Worm (Caenorhabditis elegans) whole organism, young adult: ENCODE measurements around the gene ppm-1.H.
A peak's percentile ranks its signal among the peaks of the same experiment; 100 is the strongest.

Source experiments
- F52B5.7 ChIP-seq: sonication (generic microtip); optimal IDR thresholded peaks from 2 replicates; lab custom pipeline; 2016; ENCODE audit warnings: mild to moderate bottlenecking, missing genetic modification characterization, missing compliant biosample characterization
- F55B11.4 ChIP-seq: sonication (generic microtip); optimal IDR thresholded peaks from 2 replicates; lab custom pipeline; 2016; ENCODE audit warnings: missing compliant biosample characterization, missing genetic modification characterization, borderline replicate concordance; ENCODE audit not compliant: insufficient read depth
- Y67H2A.10 ChIP-seq: fragments of 200-800 bp; sonication (Bioruptor generic); conservative IDR thresholded peaks from 2 replicates; pipeline ENCODE4 v1.3.6; 2022; ENCODE audit warnings: missing genetic modification reagents, missing genetic modification characterization, missing compliant biosample characterization
- akir-1 ChIP-seq: fragments of 200-800 bp; sonication (Bioruptor generic); optimal IDR thresholded peaks from 2 replicates; lab custom pipeline; 2018; ENCODE audit warnings: mild to moderate bottlenecking, missing genetic modification characterization, moderate library complexity, missing compliant biosample characterization
- aptf-3 ChIP-seq: fragments of 200-800 bp; sonication (Bioruptor generic); IDR thresholded peaks from 2 replicates; pipeline ENCODE4 v1.3.6; 2022; ENCODE audit warnings: missing genetic modification characterization, missing compliant biosample characterization
- athp-1 ChIP-seq: sonication (generic microtip); optimal IDR thresholded peaks from 2 replicates; lab custom pipeline; 2017; ENCODE audit warnings: mild to moderate bottlenecking, missing genetic modification characterization, missing compliant biosample characterization
- cebp-1 ChIP-seq, 2 experiments: fragments of 200-800 bp in 1 of 2; sonication (Bioruptor generic) in 1 of 2; sonication (generic microtip) in 1 of 2; IDR thresholded peaks in 1 of 2; optimal IDR thresholded peaks in 1 of 2; 2 replicates each; pipeline versions ENCODE4 v1.3.6 to Lab custom; 2017 to 2022; ENCODE audit warnings: missing compliant biosample characterization in 2 of 2, missing genetic modification characterization in 2 of 2, mild to moderate bottlenecking in 1 of 2, missing genetic modification reagents in 1 of 2, moderate library complexity in 1 of 2
- cebp-2 ChIP-seq: fragments of 200-800 bp; sonication (Bioruptor generic); IDR thresholded peaks from 2 replicates; pipeline ENCODE4 v1.3.6; 2022; ENCODE audit warnings: missing genetic modification characterization, missing compliant biosample characterization
- ceh-100 ChIP-seq: fragments of 200-800 bp; sonication (Bioruptor generic); IDR thresholded peaks from 2 replicates; pipeline ENCODE4 v1.3.6; 2022; ENCODE audit warnings: missing genetic modification reagents, missing genetic modification characterization, missing compliant biosample characterization
- ceh-40 ChIP-seq: fragments of 200-800 bp; sonication (Bioruptor generic); IDR thresholded peaks from 2 replicates; pipeline ENCODE4 v1.3.6; 2022; ENCODE audit warnings: missing genetic modification characterization, missing compliant biosample characterization
- ceh-58 ChIP-seq: fragments of 200-800 bp; sonication (Bioruptor generic); IDR thresholded peaks from 2 replicates; pipeline ENCODE4 v1.3.6; 2022; ENCODE audit warnings: missing genetic modification characterization, missing compliant biosample characterization
- ceh-79 ChIP-seq: sonication (generic microtip); optimal IDR thresholded peaks from 2 replicates; lab custom pipeline; 2017; ENCODE audit warnings: mild to moderate bottlenecking, missing genetic modification characterization, missing compliant biosample characterization
- dox-1 ChIP-seq: fragments of 200-800 bp; sonication (Bioruptor generic); IDR thresholded peaks from 2 replicates; pipeline ENCODE4 v1.3.6; 2022; ENCODE audit warnings: missing genetic modification reagents, missing genetic modification characterization, missing compliant biosample characterization
- egrh-3 ChIP-seq: fragments of 200-800 bp; sonication (Bioruptor generic); IDR thresholded peaks from 2 replicates; pipeline ENCODE4 v1.3.6; 2022; ENCODE audit warnings: missing genetic modification reagents, missing genetic modification characterization, missing compliant biosample characterization
- hrde-1 ChIP-seq: sonication (generic microtip); optimal IDR thresholded peaks from 2 replicates; lab custom pipeline; 2016; ENCODE audit warnings: missing genetic modification characterization, mild to moderate bottlenecking, missing compliant biosample characterization, moderate library complexity, missing genotype, missing genetic modification reagents, borderline replicate concordance
- hsf-1 ChIP-seq: fragments of 200-800 bp; sonication (Bioruptor generic); IDR thresholded peaks from 2 replicates; pipeline ENCODE4 v1.3.6; 2022; ENCODE audit warnings: missing genetic modification reagents, missing genetic modification characterization, missing compliant biosample characterization
- lin-26 ChIP-seq: fragments of 200-800 bp; sonication (Bioruptor generic); IDR thresholded peaks from 2 replicates; pipeline ENCODE4 v1.3.6; 2022; ENCODE audit warnings: missing genetic modification reagents, missing genetic modification characterization, missing compliant biosample characterization
- lin-35 ChIP-seq, 3 experiments: fragments of 150-350 bp in 2 of 3; sonication (generic microtip) in 1 of 3; optimal IDR thresholded peaks; 2 replicates each; lab custom pipeline; 2014 to 2018; ENCODE audit warnings: missing biosample characterization in 3 of 3, missing genetic modification characterization in 3 of 3, missing genetic modification reagents in 3 of 3
- lin-54 ChIP-seq: fragments of 200-800 bp; sonication (Bioruptor generic); optimal IDR thresholded peaks from 2 replicates; lab custom pipeline; 2018; ENCODE audit warnings: mild to moderate bottlenecking, missing genetic modification characterization, missing compliant biosample characterization
- lir-1 ChIP-seq: fragments of 200-800 bp; sonication (Bioruptor generic); conservative IDR thresholded peaks from 2 replicates; pipeline ENCODE4 v1.3.6; 2022; ENCODE audit warnings: missing genetic modification reagents, missing genetic modification characterization, missing compliant biosample characterization
- madf-8 ChIP-seq: fragments of 200-800 bp; sonication (Bioruptor generic); conservative IDR thresholded peaks from 2 replicates; pipeline ENCODE4 v1.3.6; 2022; ENCODE audit warnings: missing genetic modification reagents, missing genetic modification characterization, missing compliant biosample characterization
- mxl-1 ChIP-seq: sonication (generic microtip); optimal IDR thresholded peaks from 2 replicates; lab custom pipeline; 2016; ENCODE audit warnings: missing genetic modification characterization, missing compliant biosample characterization
- nfya-2 ChIP-seq: fragments of 200-800 bp; sonication (Bioruptor generic); IDR thresholded peaks from 2 replicates; pipeline ENCODE4 v1.3.6; 2022; ENCODE audit warnings: missing genetic modification reagents, missing genetic modification characterization, missing compliant biosample characterization
- nhr-80 ChIP-seq: sonication (generic microtip); optimal IDR thresholded peaks from 2 replicates; lab custom pipeline; 2016; ENCODE audit warnings: missing genetic modification characterization, missing compliant biosample characterization
- sdz-38 ChIP-seq: sonication (generic microtip); optimal IDR thresholded peaks from 2 replicates; lab custom pipeline; 2016; ENCODE audit warnings: missing genotype, missing genetic modification characterization, missing compliant biosample characterization
- sea-2 ChIP-seq: fragments of 200-800 bp; sonication (Bioruptor generic); IDR thresholded peaks from 2 replicates; pipeline ENCODE4 v1.3.6; 2022; ENCODE audit warnings: missing genetic modification characterization, missing compliant biosample characterization
- tbx-9 ChIP-seq: sonication (generic microtip); optimal IDR thresholded peaks from 2 replicates; lab custom pipeline; 2016; ENCODE audit warnings: borderline replicate concordance, missing genetic modification characterization, inconsistent platforms, missing compliant biosample characterization
- zfh-2 ChIP-seq: fragments of 200-800 bp; sonication (Bioruptor generic); conservative IDR thresholded peaks from 2 replicates; pipeline ENCODE4 v1.3.6; 2022; ENCODE audit warnings: missing genetic modification reagents, missing genetic modification characterization, missing compliant biosample characterization
- ztf-22 ChIP-seq: fragments of 200-800 bp; sonication (Bioruptor generic); optimal IDR thresholded peaks from 2 replicates; lab custom pipeline; 2018; ENCODE audit warnings: mild to moderate bottlenecking, missing genetic modification characterization, moderate library complexity, missing compliant biosample characterization
- ztf-28 ChIP-seq: fragments of 200-800 bp; sonication (Bioruptor generic); IDR thresholded peaks from 2 replicates; pipeline ENCODE4 v1.3.6; 2022; ENCODE audit warnings: missing genetic modification reagents, missing genetic modification characterization, missing compliant biosample characterization

Gene ppm-1.H

ce11 chrIV:12304750-12305149, 36.6 kb upstream of the ppm-1.H start:
- TF ChIP-seq nhr-80 (tag; lab: Kevin White, UChicago): peak; percentile 71
- peak; percentile 53; the same call in 1 of the 2 replicates for TF ChIP-seq cebp-1 (GFP tag; IDR thresholded peaks at IDR 0.05; lab: Robert Waterston, UW)
- peak; percentile 76 for TF ChIP-seq cebp-1 (tag; optimal IDR thresholded peaks at IDR 0.05; lab: Kevin White, UChicago)
- no peak for TF ChIP-seq nfya-2 (GFP tag; lab: Robert Waterston, UW)
- TF ChIP-seq lin-26 (GFP tag; lab: Robert Waterston, UW): no peak

DNA sequence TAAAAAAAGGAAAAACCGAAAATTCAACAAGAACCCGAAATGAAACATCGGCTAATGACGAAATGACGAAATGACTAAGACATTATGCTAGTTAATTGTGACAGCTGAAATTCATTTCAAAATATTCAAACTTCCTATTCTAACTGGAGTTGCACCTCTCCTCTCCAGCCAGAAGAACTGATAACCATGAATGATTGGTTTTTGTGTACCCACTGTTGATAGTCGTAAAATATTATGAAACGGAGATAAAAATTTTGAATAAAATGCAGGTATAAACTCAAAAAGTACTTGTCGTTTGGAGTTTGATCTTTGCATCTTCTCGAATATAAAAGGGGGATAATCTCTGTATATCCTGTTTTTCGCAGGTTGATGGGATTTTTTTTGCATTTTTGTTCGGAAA, 34.8 kb upstream of the ppm-1.H start:
- TF ChIP-seq lir-1: no peak
- no peak for TF ChIP-seq Y67H2A.10 (GFP tag; lab: Robert Waterston, UW)
- no peak for TF ChIP-seq dox-1 (GFP tag; lab: Robert Waterston, UW)
- peak; percentile 66 for TF ChIP-seq nhr-80 (tag; lab: Kevin White, UChicago)
- TF ChIP-seq cebp-1 (GFP tag; IDR thresholded peaks at IDR 0.05; lab: Robert Waterston, UW): no peak
- TF ChIP-seq cebp-1 (tag; optimal IDR thresholded peaks at IDR 0.05; lab: Kevin White, UChicago): peak; percentile 59
- TF ChIP-seq madf-8 (GFP tag; lab: Robert Waterston, UW): no peak

DNA sequence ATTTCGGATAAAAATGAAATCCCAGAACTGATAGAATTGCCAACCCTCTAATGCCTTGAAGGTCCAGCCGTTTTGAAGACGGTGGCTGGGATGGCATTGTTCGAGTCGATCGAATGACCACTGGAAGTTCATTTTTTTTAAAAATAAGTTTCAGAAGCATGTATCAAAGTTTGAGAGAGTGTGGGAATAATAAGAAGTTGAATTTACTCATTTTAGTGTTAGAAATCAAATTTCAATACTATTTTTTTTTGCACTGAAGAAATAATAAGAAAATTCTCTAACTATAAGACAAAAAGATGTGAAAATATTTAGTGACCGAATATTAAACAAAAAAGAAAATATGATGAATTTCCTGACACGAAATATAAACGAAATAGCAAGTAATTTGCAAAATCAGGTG, 33.0 kb upstream of the ppm-1.H start, which contains the start of gene oac-59:
Gene oac-59, minus strand, starts transcription at position 101 of the 400 bp plus-strand sequence.
- TF ChIP-seq nfya-2 (GFP tag; lab: Robert Waterston, UW): no peak
- TF ChIP-seq mxl-1 (tag; lab: Kevin White, UChicago): no peak
- no peak for TF ChIP-seq tbx-9 (tag; lab: Kevin White, UChicago)
- TF ChIP-seq ceh-40 (GFP tag; lab: Robert Waterston, UW): no peak
- no peak for TF ChIP-seq F55B11.4 (tag; lab: Kevin White, UChicago)
- no peak for TF ChIP-seq athp-1 (tag; lab: Kevin White, UChicago)
- TF ChIP-seq hsf-1 (GFP tag; lab: Robert Waterston, UW): no peak
- no peak for TF ChIP-seq ceh-100 (GFP tag; lab: Robert Waterston, UW)
- no peak for TF ChIP-seq sea-2
- TF ChIP-seq egrh-3 (GFP tag; lab: Robert Waterston, UW): no peak
- TF ChIP-seq lin-54 (GFP tag; lab: Kevin White, UChicago): no peak
- TF ChIP-seq sdz-38 (tag; lab: Kevin White, UChicago): no peak

DNA sequence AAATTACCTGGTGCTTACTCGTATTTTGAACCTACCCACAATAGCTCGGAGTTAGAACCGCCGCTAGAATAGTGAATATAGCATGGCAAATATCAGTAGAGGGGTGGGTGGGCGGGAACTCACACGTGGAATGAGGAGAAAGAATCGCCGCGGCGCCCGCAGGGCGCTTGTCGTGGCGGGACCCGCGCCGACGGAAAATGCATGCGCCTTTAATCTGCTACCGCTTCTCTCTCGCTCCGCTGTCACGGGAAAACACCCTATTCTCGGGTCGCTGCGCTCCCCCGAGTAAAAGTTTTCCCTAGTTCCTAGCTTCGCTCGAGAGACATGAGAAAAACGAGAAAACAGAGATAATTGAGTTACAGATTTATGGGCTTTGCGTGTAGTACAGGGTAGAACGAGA, 26.6 kb upstream of the ppm-1.H start:
- TF ChIP-seq egrh-3 (GFP tag; lab: Robert Waterston, UW): peak; percentile 66; the same call in 1 of the 2 replicates
- TF ChIP-seq cebp-2 (GFP tag; lab: Robert Waterston, UW): peak; percentile 74; the same call in 1 of the 2 replicates
- TF ChIP-seq, all 124 proteins: peak for 2; not testable (repeated sequence) for 122

- no peak for TF ChIP-seq ztf-22 (GFP tag; lab: Kevin White, UChicago)
- TF ChIP-seq hrde-1 (tag; lab: Kevin White, UChicago): no peak
- no peak for TF ChIP-seq hsf-1 (GFP tag; lab: Robert Waterston, UW)
- no peak for TF ChIP-seq ceh-58 (GFP tag; lab: Robert Waterston, UW)
- no peak for TF ChIP-seq sdz-38 (tag; lab: Kevin White, UChicago)
- no peak for TF ChIP-seq ztf-28 (GFP tag; lab: Robert Waterston, UW)
- TF ChIP-seq akir-1 (GFP tag; lab: Kevin White, UChicago): no peak
- no peak for TF ChIP-seq nhr-80 (tag; lab: Kevin White, UChicago)
- TF ChIP-seq sea-2: no peak
- no peak for TF ChIP-seq aptf-3 (GFP tag; lab: Robert Waterston, UW)
- TF ChIP-seq F52B5.7 (tag; lab: Kevin White, UChicago): no peak
- TF ChIP-seq zfh-2 (GFP tag; lab: Robert Waterston, UW): no peak
- no peak for TF ChIP-seq ceh-79
- TF ChIP-seq lin-35 (GFP tag; optimal IDR thresholded peaks at IDR 0.05; lab: Kevin White, UChicago): no peak
- TF ChIP-seq tbx-9 (tag; lab: Kevin White, UChicago): no peak
Measured at ce11 chrIV:12290744-12291143, 22.6 kb upstream of the ppm-1.H start, which contains the start of gene C42C1.8. TSS of gene C42C1.8 (plus strand) at chrIV:12291044.
